Worm (Caenorhabditis elegans): Measurements from ENCODE around the gene F26D2.13.

DNA sequence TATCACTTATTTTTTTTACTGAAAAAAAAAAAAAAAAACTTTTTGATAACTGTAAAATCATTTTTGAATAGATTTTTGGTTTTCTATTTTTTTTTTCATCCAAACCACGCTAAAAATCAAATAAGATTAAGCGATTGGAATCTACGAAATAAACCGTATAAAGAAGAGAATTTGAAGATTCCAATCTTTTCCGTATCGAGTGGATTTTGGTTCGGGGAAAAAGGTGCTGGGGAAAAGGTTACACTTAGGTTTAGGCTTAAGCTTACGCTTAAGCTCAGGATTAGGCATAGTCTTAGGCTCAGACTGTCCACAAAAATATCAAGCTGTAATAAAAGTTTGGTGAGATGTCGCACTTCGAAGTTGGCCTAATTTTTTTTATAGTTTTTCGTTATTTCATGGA is 39.7 kb downstream of the F26D2.13 start, which contains the start of gene F13A7.12:
- TF ChIP-seq dpl-1 (GFP tag; optimal IDR thresholded peaks at IDR 0.05), result no peak
- TF ChIP-seq nhr-12 (tag; optimal IDR thresholded peaks at IDR 0.05), result no peak
- no peak for TF ChIP-seq lin-13 (GFP tag; optimal IDR thresholded peaks at IDR 0.05)
- no peak for TF ChIP-seq pqm-1 (tag; optimal IDR thresholded peaks at IDR 0.05)
- no peak for TF ChIP-seq mep-1 (tag; optimal IDR thresholded peaks at IDR 0.05)
- no peak for TF ChIP-seq ama-1 (optimal IDR thresholded peaks at IDR 0.05)
- TF ChIP-seq C16A3.4 (tag; optimal IDR thresholded peaks at IDR 0.05), result no peak
- no peak for TF ChIP-seq lin-15B (tag; optimal IDR thresholded peaks at IDR 0.05)
- TF ChIP-seq nhr-20 (tag; optimal IDR thresholded peaks at IDR 0.05), result no peak
- no peak for TF ChIP-seq pax-3 (tag; optimal IDR thresholded peaks at IDR 0.05)
- TF ChIP-seq ztf-11 (tag; optimal IDR thresholded peaks at IDR 0.05), result no peak
